Worm (Caenorhabditis elegans): Measurements from ENCODE around the gene tag-164.
"Not testable (repeated sequence)": the region's sequence is repeated elsewhere in the genome, so short reads cannot be mapped to it uniquely, and the experiment has no call there.

tag-164 gene

ce11 chrIII:13474482-13474881 lies 15.1 kb downstream of the tag-164 start:
- TF ChIP-seq ama-1 (optimal IDR thresholded peaks at IDR 0.05) = no peak
- no peak for TF ChIP-seq nhr-11 (tag; optimal IDR thresholded peaks at IDR 0.05)
- TF ChIP-seq elt-3 (tag; optimal IDR thresholded peaks at IDR 0.05) = no peak
- TF ChIP-seq nhr-23 (tag; optimal IDR thresholded peaks at IDR 0.05) = no peak
- no peak for TF ChIP-seq nhr-28 (tag; optimal IDR thresholded peaks at IDR 0.05)
- TF ChIP-seq nhr-43 (tag; optimal IDR thresholded peaks at IDR 0.05; ENCODE audit: poor library complexity, severe bottlenecking) = no peak
- TF ChIP-seq egl-27 (tag; optimal IDR thresholded peaks at IDR 0.05) = no peak
- TF ChIP-seq nhr-12 (tag; optimal IDR thresholded peaks at IDR 0.05) = no peak
- TF ChIP-seq skn-1 (tag; optimal IDR thresholded peaks at IDR 0.05) = no peak
- TF ChIP-seq mml-1 (tag; optimal IDR thresholded peaks at IDR 0.05) = no peak
- no peak for TF ChIP-seq fkh-10 (GFP tag; optimal IDR thresholded peaks at IDR 0.05)
- no peak for TF ChIP-seq ztf-11 (tag; optimal IDR thresholded peaks at IDR 0.05)
- no peak for TF ChIP-seq egl-5 (tag; optimal IDR thresholded peaks at IDR 0.05)
- no peak for TF ChIP-seq lsy-12 (tag; optimal IDR thresholded peaks at IDR 0.05)
- TF ChIP-seq ceh-16 (tag; optimal IDR thresholded peaks at IDR 0.05) = no peak
- no peak for TF ChIP-seq ceh-28 (tag; optimal IDR thresholded peaks at IDR 0.05)
- TF ChIP-seq pqm-1 (tag; optimal IDR thresholded peaks at IDR 0.05) = no peak
- no peak for TF ChIP-seq zag-1 (tag; optimal IDR thresholded peaks at IDR 0.05)

ce11 chrIII:13476682-13477081 lies 17.3 kb downstream of the tag-164 start, which contains the start of gene T27E9.6:
Gene T27E9.6 (minus strand): TSS chrIII:13476782.
- TF ChIP-seq snpc-4 (tag; optimal IDR thresholded peaks at IDR 0.05) (no peak), ceh-28 (tag; optimal IDR thresholded peaks at IDR 0.05) (no peak), sea-2 (GFP tag; optimal IDR thresholded peaks at IDR 0.05) (no peak), fkh-2 (tag; optimal IDR thresholded peaks at IDR 0.05) (no peak), lin-39 (tag; optimal IDR thresholded peaks at IDR 0.05) (no peak), unc-39 (tag; optimal IDR thresholded peaks at IDR 0.05) (no peak), daf-12 (tag; optimal IDR thresholded peaks at IDR 0.05) (no peak)

- TF ChIP-seq nhr-25 (tag; optimal IDR thresholded peaks at IDR 0.05) (no peak), ceh-9 (tag; optimal IDR thresholded peaks at IDR 0.05) (no peak), R02D3.7 (tag; optimal IDR thresholded peaks at IDR 0.05) (no peak), elt-2 (tag; optimal IDR thresholded peaks at IDR 0.05) (no peak), zag-1 (tag; optimal IDR thresholded peaks at IDR 0.05) (no peak), ama-1 (optimal IDR thresholded peaks at IDR 0.05) (no peak), mml-1 (tag; optimal IDR thresholded peaks at IDR 0.05) (no peak), unc-62 (GFP tag; optimal IDR thresholded peaks at IDR 0.05) (no peak), lin-39 (tag; optimal IDR thresholded peaks at IDR 0.05) (no peak), ceh-16 (tag; optimal IDR thresholded peaks at IDR 0.05) (no peak), daf-12 (tag; optimal IDR thresholded peaks at IDR 0.05) (no peak)
These were observed 24.7 kb downstream of the tag-164 start, which contains the start of gene acc-4 for ce11 chrIII:13484024-13484423. Gene acc-4 (minus strand): TSS chrIII:13484124.

ce11 chrIII:13492377-13492776 lies 33.0 kb downstream of the tag-164 start, which contains the start of gene twk-40:
Gene twk-40 (minus strand): TSS chrIII:13492477.
- no peak for TF ChIP-seq sea-2 (GFP tag; optimal IDR thresholded peaks at IDR 0.05)
- no peak for TF ChIP-seq ceh-9 (tag; optimal IDR thresholded peaks at IDR 0.05)
- no peak for TF ChIP-seq daf-12 (tag; optimal IDR thresholded peaks at IDR 0.05)
- TF ChIP-seq lin-39 (tag; optimal IDR thresholded peaks at IDR 0.05) = no peak

- TF ChIP-seq mml-1 (tag; optimal IDR thresholded peaks at IDR 0.05) (no peak), eor-1 (tag; optimal IDR thresholded peaks at IDR 0.05) (no peak), ztf-4 (tag; optimal IDR thresholded peaks at IDR 0.05) (no peak), nhr-11 (tag; optimal IDR thresholded peaks at IDR 0.05) (no peak), nhr-76 (tag; optimal IDR thresholded peaks at IDR 0.05) (no peak), fkh-2 (tag; optimal IDR thresholded peaks at IDR 0.05) (no peak), pqm-1 (tag; optimal IDR thresholded peaks at IDR 0.05) (no peak), ama-1 (optimal IDR thresholded peaks at IDR 0.05) (no peak), ZK546.5 (tag; optimal IDR thresholded peaks at IDR 0.05) (no peak)
These were observed 36.2 kb downstream of the tag-164 start, which contains the start of gene T28A8.2 for ce11 chrIII:13495571-13495970. Gene T28A8.2 (minus strand): TSS chrIII:13495671.

- not testable (repeated sequence) for TF ChIP-seq egl-27, fkh-2, daf-12 (tag; optimal IDR thresholded peaks at IDR 0.05)
These were observed 39.6 kb downstream of the tag-164 start, which contains the start of gene T28A8.6 for ce11 chrIII:13498899-13499298. Gene T28A8.6 (plus strand): TSS chrIII:13499199.

Data from whole organism, L3 larva.